Worm (Caenorhabditis elegans) whole organism, L4 larva: Measurements from ENCODE around the gene F18A12.7.

Experiments used
- F10B5.3 ChIP-seq: sonication (generic microtip); optimal IDR thresholded peaks from 2 replicates; lab custom pipeline; 2016; ENCODE audit warnings: mild to moderate bottlenecking, missing genetic modification characterization, missing compliant biosample characterization
- F37D6.2 ChIP-seq: sonication (generic microtip); optimal IDR thresholded peaks from 2 replicates; lab custom pipeline; 2016; ENCODE audit warnings: mild to moderate bottlenecking, missing genetic modification characterization, missing compliant biosample characterization
- F44E2.7 ChIP-seq: fragments of 200-800 bp; sonication (Bioruptor generic); IDR thresholded peaks from 2 replicates; pipeline ENCODE4 v2.1.2; 2022; ENCODE audit warnings: missing genetic modification characterization, missing compliant biosample characterization
- T26A8.4 ChIP-seq: fragments of 200-800 bp; sonication (Bioruptor generic); IDR thresholded peaks from 2 replicates; pipeline ENCODE4 v1.3.6; 2022; ENCODE audit warnings: missing genetic modification characterization, missing compliant biosample characterization
- Y48G9A.11 ChIP-seq: fragments of 200-800 bp; sonication (Bioruptor generic); IDR thresholded peaks from 2 replicates; pipeline ENCODE4 v1.3.6; 2022; ENCODE audit warnings: missing genetic modification reagents, missing genetic modification characterization, missing compliant biosample characterization
- Y5F2A.4 ChIP-seq: fragments of 200-800 bp; sonication (Bioruptor generic); optimal IDR thresholded peaks from 2 replicates; lab custom pipeline; 2018; ENCODE audit warnings: mild to moderate bottlenecking, missing genetic modification characterization, missing compliant biosample characterization
- Y75B8A.6 ChIP-seq: fragments of 200-800 bp; sonication (Bioruptor generic); IDR thresholded peaks from 2 replicates; pipeline ENCODE4 v1.3.6; 2022; ENCODE audit warnings: missing genetic modification reagents, missing genetic modification characterization, missing compliant biosample characterization
- ZK337.2 ChIP-seq: fragments of 200-800 bp; sonication (Bioruptor generic); IDR thresholded peaks from 2 replicates; pipeline ENCODE4 v1.3.6; 2022; ENCODE audit warnings: missing genetic modification reagents, missing genetic modification characterization, missing compliant biosample characterization
- aha-1 ChIP-seq: fragments of 150-350 bp; peaks from one replicate; lab custom pipeline; 2014; ENCODE audit warnings: missing biosample characterization, missing genetic modification characterization
- aly-2 ChIP-seq: sonication (generic microtip); optimal IDR thresholded peaks from 2 replicates; lab custom pipeline; 2018; ENCODE audit warnings: missing biosample characterization, missing genetic modification characterization
- ama-1 ChIP-seq: fragments of 150-350 bp; optimal IDR thresholded peaks from 2 replicates; lab custom pipeline; 2014; ENCODE audit warnings: inconsistent platforms, mixed read lengths
- ceh-20 ChIP-seq: fragments of 200-800 bp; sonication (Bioruptor generic); IDR thresholded peaks from 2 replicates; pipeline ENCODE4 v1.3.6; 2022; ENCODE audit warnings: missing genetic modification reagents, missing genetic modification characterization, missing compliant biosample characterization
- ceh-62 ChIP-seq: sonication (generic microtip); optimal IDR thresholded peaks from 2 replicates; lab custom pipeline; 2017; ENCODE audit warnings: missing biosample characterization, missing genetic modification characterization
- ceh-82 ChIP-seq: sonication (generic microtip); optimal IDR thresholded peaks from 2 replicates; lab custom pipeline; 2017; ENCODE audit warnings: missing biosample characterization, missing genetic modification characterization
- daf-12 ChIP-seq: fragments of 150-350 bp; optimal IDR thresholded peaks from 2 replicates; lab custom pipeline; 2014; ENCODE audit warnings: missing biosample characterization, missing genetic modification reagents, missing genetic modification characterization
- daf-19 ChIP-seq: fragments of 200-800 bp; sonication (Bioruptor generic); conservative IDR thresholded peaks from 2 replicates; pipeline ENCODE4 v1.3.6; 2022; ENCODE audit warnings: missing genetic modification characterization, missing compliant biosample characterization
- dmd-6 ChIP-seq: fragments of 200-800 bp; sonication (Bioruptor generic); IDR thresholded peaks from 2 replicates; pipeline ENCODE4 v1.3.6; 2022; ENCODE audit warnings: missing genetic modification reagents, missing genetic modification characterization, missing compliant biosample characterization
- dpl-1 ChIP-seq: fragments of 150-350 bp; optimal IDR thresholded peaks from 2 replicates; lab custom pipeline; 2014; ENCODE audit warnings: missing biosample characterization, missing genetic modification reagents, missing genetic modification characterization
- duxl-1 ChIP-seq: sonication (generic microtip); optimal IDR thresholded peaks from 2 replicates; lab custom pipeline; 2016; ENCODE audit warnings: mild to moderate bottlenecking, missing genetic modification characterization, moderate library complexity, missing compliant biosample characterization; ENCODE audit not compliant: poor library complexity
- dve-1 ChIP-seq: sonication (generic microtip); optimal IDR thresholded peaks from 2 replicates; lab custom pipeline; 2017; ENCODE audit warnings: antibody characterized with exemption, mild to moderate bottlenecking, missing genetic modification characterization, missing compliant biosample characterization; ENCODE audit not compliant: insufficient read depth
- egl-27 ChIP-seq: sonication (generic microtip); optimal IDR thresholded peaks from 3 replicates; lab custom pipeline; 2017; ENCODE audit warnings: missing biosample characterization, missing genetic modification reagents, missing genetic modification characterization
- fkh-10 ChIP-seq: fragments of 150-350 bp; optimal IDR thresholded peaks from 2 replicates; lab custom pipeline; 2014; ENCODE audit warnings: missing biosample characterization, missing genetic modification reagents, missing genetic modification characterization
- hlh-30 ChIP-seq: sonication (generic microtip); optimal IDR thresholded peaks from 2 replicates; lab custom pipeline; 2017; ENCODE audit warnings: antibody characterized with exemption, mild to moderate bottlenecking, missing genetic modification characterization, missing compliant biosample characterization; ENCODE audit not compliant: insufficient read depth
- lim-7 ChIP-seq: fragments of 200-800 bp; sonication (Bioruptor generic); IDR thresholded peaks from 2 replicates; pipeline ENCODE4 v1.3.6; 2022; ENCODE audit warnings: missing genetic modification characterization, missing compliant biosample characterization
- lin-13 ChIP-seq: fragments of 150-350 bp; optimal IDR thresholded peaks from 2 replicates; lab custom pipeline; 2014; ENCODE audit warnings: missing biosample characterization, missing genetic modification reagents, missing genetic modification characterization
- lin-15B ChIP-seq: fragments of 150-350 bp; sonication (generic microtip); optimal IDR thresholded peaks from 3 replicates; lab custom pipeline; 2014; ENCODE audit warnings: missing biosample characterization, missing genetic modification characterization
- lin-29 ChIP-seq: fragments of 200-800 bp; sonication (Bioruptor generic); IDR thresholded peaks from 2 replicates; pipeline ENCODE4 v1.3.6; 2022; ENCODE audit warnings: missing genetic modification reagents, missing genetic modification characterization, missing compliant biosample characterization
- lin-38 ChIP-seq: fragments of 200-800 bp; sonication (Bioruptor generic); IDR thresholded peaks from 2 replicates; pipeline ENCODE4 v1.3.6; 2022; ENCODE audit warnings: missing genetic modification reagents, missing genetic modification characterization, missing compliant biosample characterization
- lin-39 ChIP-seq: fragments of 150-350 bp; optimal IDR thresholded peaks from 2 replicates; lab custom pipeline; 2014; ENCODE audit warnings: missing biosample characterization, missing genetic modification reagents, missing genetic modification characterization
- lir-3 ChIP-seq: sonication (generic microtip); optimal IDR thresholded peaks from 2 replicates; lab custom pipeline; 2016; ENCODE audit warnings: mild to moderate bottlenecking, missing genetic modification characterization, missing compliant biosample characterization
- lsy-2 ChIP-seq, 2 experiments: fragments of 150-350 bp in 1 of 2; sonication (generic microtip) in 1 of 2; optimal IDR thresholded peaks; 2 replicates each; lab custom pipeline; 2014 to 2017; ENCODE audit warnings: missing biosample characterization in 2 of 2, missing genetic modification characterization in 2 of 2
- madf-5 ChIP-seq, 2 experiments: fragments of 200-800 bp; sonication (Bioruptor generic); IDR thresholded peaks; 2 replicates each; pipeline ENCODE4 v1.3.6; 2022; ENCODE audit warnings: missing compliant biosample characterization in 2 of 2, missing genetic modification characterization in 2 of 2
- madf-9 ChIP-seq: fragments of 200-800 bp; sonication (Bioruptor generic); conservative IDR thresholded peaks from 2 replicates; pipeline ENCODE4 v1.3.6; 2022; ENCODE audit warnings: missing genetic modification reagents, missing genetic modification characterization, missing compliant biosample characterization
- mes-2 ChIP-seq: sonication (generic microtip); optimal IDR thresholded peaks from 2 replicates; lab custom pipeline; 2016; ENCODE audit warnings: missing genotype, mild to moderate bottlenecking, missing genetic modification characterization, missing compliant biosample characterization; ENCODE audit not compliant: poor library complexity, severe bottlenecking
- mxl-2 ChIP-seq: fragments of 200-800 bp; sonication (Bioruptor generic); conservative IDR thresholded peaks from 2 replicates; pipeline ENCODE4 v1.3.6; 2022; ENCODE audit warnings: missing genetic modification reagents, missing genetic modification characterization, missing compliant biosample characterization
- mxl-3 ChIP-seq: fragments of 200-800 bp; sonication (Bioruptor generic); optimal IDR thresholded peaks from 2 replicates; lab custom pipeline; 2018; ENCODE audit warnings: mild to moderate bottlenecking, missing genetic modification characterization, missing compliant biosample characterization
- nhr-10 ChIP-seq: fragments of 150-350 bp; optimal IDR thresholded peaks from 2 replicates; lab custom pipeline; 2014; ENCODE audit warnings: missing biosample characterization, missing genetic modification characterization
- nhr-102 ChIP-seq: sonication (generic microtip); optimal IDR thresholded peaks from 2 replicates; lab custom pipeline; 2016; ENCODE audit warnings: mild to moderate bottlenecking, missing genetic modification characterization, moderate library complexity, missing compliant biosample characterization
- nhr-111 ChIP-seq: fragments of 200-800 bp; sonication (Bioruptor generic); optimal IDR thresholded peaks from 2 replicates; lab custom pipeline; 2018; ENCODE audit warnings: mild to moderate bottlenecking, missing genetic modification characterization, missing compliant biosample characterization
- nhr-41 ChIP-seq: fragments of 200-800 bp; sonication (Bioruptor generic); IDR thresholded peaks from 2 replicates; pipeline ENCODE4 v1.3.6; 2022; ENCODE audit warnings: missing genetic modification reagents, missing genetic modification characterization, missing compliant biosample characterization
- nhr-42 ChIP-seq: fragments of 200-800 bp; sonication (Bioruptor generic); IDR thresholded peaks from 2 replicates; pipeline ENCODE4 v1.3.6; 2022; ENCODE audit warnings: missing genetic modification characterization, missing compliant biosample characterization
- nhr-6 ChIP-seq: fragments of 150-350 bp; optimal IDR thresholded peaks from 2 replicates; lab custom pipeline; 2014; ENCODE audit warnings: missing biosample characterization, missing genetic modification characterization
- nhr-77 ChIP-seq: fragments of 150-350 bp; optimal IDR thresholded peaks from 2 replicates; lab custom pipeline; 2014; ENCODE audit warnings: missing biosample characterization, missing genetic modification characterization
- pqm-1 ChIP-seq: sonication (generic microtip); optimal IDR thresholded peaks from 2 replicates; lab custom pipeline; 2017; ENCODE audit warnings: missing biosample characterization, missing genetic modification characterization
- set-16 ChIP-seq: fragments of 200-800 bp; sonication (Bioruptor generic); IDR thresholded peaks from 2 replicates; pipeline ENCODE4 v1.3.6; 2022; ENCODE audit warnings: missing genetic modification reagents, missing genetic modification characterization, missing compliant biosample characterization
- snpc-1.2 ChIP-seq: fragments of 200-800 bp; sonication (Bioruptor generic); IDR thresholded peaks from 2 replicates; pipeline ENCODE4 v1.3.6; 2022; ENCODE audit warnings: missing genetic modification reagents, missing genetic modification characterization, missing compliant biosample characterization
- snpc-4 ChIP-seq: fragments of 150-350 bp; optimal IDR thresholded peaks from 2 replicates; lab custom pipeline; 2014; ENCODE audit warnings: missing biosample characterization, missing genetic modification characterization
- spr-1 ChIP-seq: sonication (generic microtip); optimal IDR thresholded peaks from 2 replicates; lab custom pipeline; 2016; ENCODE audit warnings: mild to moderate bottlenecking, missing genetic modification characterization, missing compliant biosample characterization
- vab-7 ChIP-seq: fragments of 200-800 bp; sonication (Bioruptor generic); IDR thresholded peaks from 2 replicates; pipeline ENCODE4 v1.3.6; 2022; ENCODE audit warnings: missing genetic modification reagents, missing genetic modification characterization, missing compliant biosample characterization
- zfp-2 ChIP-seq: sonication (generic microtip); optimal IDR thresholded peaks from 2 replicates; lab custom pipeline; 2016; ENCODE audit warnings: mild to moderate bottlenecking, missing genetic modification characterization, missing compliant biosample characterization
- zip-11 ChIP-seq: fragments of 200-800 bp; sonication (Bioruptor generic); IDR thresholded peaks from 2 replicates; pipeline ENCODE4 v1.3.6; 2022; ENCODE audit warnings: missing genetic modification characterization, missing compliant biosample characterization

The F18A12.7 gene

DNA sequence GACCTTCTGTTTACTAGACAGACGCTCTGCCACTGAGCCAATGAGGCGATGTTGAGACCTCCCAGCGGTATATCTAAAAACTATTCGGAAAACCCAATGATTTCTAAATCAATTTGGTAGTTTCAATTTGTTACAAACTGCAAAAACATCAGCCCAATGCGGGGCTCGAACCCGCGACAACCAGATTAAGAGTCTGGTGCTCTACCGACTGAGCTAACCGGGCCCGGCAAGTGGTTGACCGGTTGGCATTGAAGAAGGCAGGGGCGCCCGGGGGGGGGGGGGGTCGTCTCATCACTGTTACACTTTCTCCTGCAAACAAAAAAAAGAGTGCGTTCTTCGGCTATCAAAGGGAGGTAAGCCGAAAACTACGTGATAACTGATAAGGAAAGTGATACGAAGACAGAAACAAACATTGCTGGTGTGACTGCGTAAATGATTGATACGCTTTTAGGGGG, 25.0 kb upstream of the F18A12.7 start (continued):
- TF ChIP-seq snpc-4 (tag; lab: Kevin White, UChicago) (no peak), lin-15B (tag; lab: Kevin White, UChicago) (no peak), vab-7 (peak; percentile 84), nhr-10 (no peak), lin-13 (GFP tag; lab: Kevin White, UChicago) (peak; percentile 58), fkh-10 (GFP tag; lab: Kevin White, UChicago) (no peak), F44E2.7 (GFP tag; lab: Robert Waterston, UW) (peak; percentile 77; the same call in 1 of the 2 replicates), ceh-82 (tag; lab: Kevin White, UChicago) (no peak), ama-1 (lab: Kevin White, UChicago) (no peak), zip-11 (GFP tag; lab: Robert Waterston, UW) (no peak), spr-1 (peak; percentile 32), lsy-2 (tag; optimal IDR thresholded peaks at IDR 0.05; lab: Kevin White, UChicago) (peak in 1 of 2 experiments; percentile 63), ZK337.2 (GFP tag; lab: Robert Waterston, UW) (no peak), F10B5.3 (tag; lab: Kevin White, UChicago) (no peak), ceh-62 (tag; lab: Kevin White, UChicago) (no peak), snpc-1.2 (GFP tag; lab: Robert Waterston, UW) (peak; percentile 80; the same call in 1 of the 2 replicates), lin-38 (GFP tag; lab: Robert Waterston, UW) (peak; percentile 81), nhr-102 (tag; lab: Kevin White, UChicago) (peak; percentile 50), dve-1 (tag; lab: Kevin White, UChicago) (peak; percentile 55), zfp-2 (tag; lab: Kevin White, UChicago) (peak; percentile 6), nhr-111 (GFP tag; lab: Kevin White, UChicago) (no peak), set-16 (GFP tag; lab: Robert Waterston, UW) (peak; percentile 95), nhr-41 (GFP tag; lab: Robert Waterston, UW) (0 out of 2 replicates have a peak, but pooled peaks have one; percentile 45), daf-12 (tag; lab: Kevin White, UChicago) (no peak), mxl-3 (peak; percentile 38), madf-9 (GFP tag; lab: Robert Waterston, UW) (peak; percentile 26; the same call in 1 of the 2 replicates), mxl-2 (GFP tag; lab: Robert Waterston, UW) (no peak), Y75B8A.6 (GFP tag; lab: Robert Waterston, UW) (no peak; the same call in 1 of the 2 replicates), Y5F2A.4 (GFP tag; lab: Kevin White, UChicago) (peak; percentile 59), F37D6.2 (tag; lab: Kevin White, UChicago) (no peak), madf-5 (GFP tag; IDR thresholded peaks at IDR 0.05; lab: Robert Waterston, UW) (peak; percentile 58 to 81; a peak in 2 of 4 replicates), T26A8.4 (peak; percentile 74), aly-2 (tag; lab: Kevin White, UChicago) (no peak), lir-3 (peak; percentile 48), daf-19 (no peak; the same call in 1 of the 2 replicates), Y48G9A.11 (peak; percentile 84), dmd-6 (peak; percentile 81), lim-7 (GFP tag; lab: Robert Waterston, UW) (peak; percentile 72; the same call in 1 of the 2 replicates), nhr-6 (tag; lab: Kevin White, UChicago) (no peak), pqm-1 (tag; lab: Kevin White, UChicago) (peak; percentile 67), aha-1 (tag; lab: Kevin White, UChicago) (peak; percentile 71), egl-27 (no peak), lin-39 (no peak), nhr-42 (GFP tag; lab: Robert Waterston, UW) (no peak), lin-29 (GFP tag; lab: Robert Waterston, UW) (no peak), hlh-30 (tag; lab: Kevin White, UChicago) (peak; percentile 30), mes-2 (tag; lab: Kevin White, UChicago) (peak; percentile 37), dpl-1 (GFP tag; lab: Kevin White, UChicago) (no peak), ceh-20 (GFP tag; lab: Robert Waterston, UW) (peak; percentile 59; the same call in 1 of the 2 replicates), nhr-77 (no peak), duxl-1 (tag; lab: Kevin White, UChicago) (peak; percentile 73)
